Worm (Caenorhabditis elegans) whole organism, young adult: ENCODE results near the gene R10E4.7.
A peak's percentile ranks its signal among the peaks of the same experiment; 100 is the strongest.

Source experiments
- B0019.2 ChIP-seq: fragments of 200-800 bp; sonication (Bioruptor generic); conservative IDR thresholded peaks from 2 replicates; pipeline ENCODE4 v1.3.6; 2022; ENCODE audit warnings: missing genetic modification reagents, missing genetic modification characterization, missing compliant biosample characterization
- B0261.1 ChIP-seq: sonication (generic microtip); optimal IDR thresholded peaks from 2 replicates; lab custom pipeline; 2016; ENCODE audit warnings: mild to moderate bottlenecking, missing genetic modification characterization, moderate library complexity, missing compliant biosample characterization
- F23B12.7 ChIP-seq: sonication (generic microtip); optimal IDR thresholded peaks from 2 replicates; lab custom pipeline; 2017; ENCODE audit warnings: missing genetic modification characterization, mild to moderate bottlenecking, missing compliant biosample characterization, antibody characterized with exemption, moderate library complexity; ENCODE audit not compliant: insufficient read depth
- F39B2.1 ChIP-seq: fragments of 200-800 bp; sonication (Bioruptor generic); IDR thresholded peaks from 2 replicates; pipeline ENCODE4 v1.3.6; 2022; ENCODE audit warnings: missing genetic modification reagents, missing genetic modification characterization, missing compliant biosample characterization
- F55B11.4 ChIP-seq: sonication (generic microtip); optimal IDR thresholded peaks from 2 replicates; lab custom pipeline; 2016; ENCODE audit warnings: missing compliant biosample characterization, missing genetic modification characterization, borderline replicate concordance; ENCODE audit not compliant: insufficient read depth
- K12H6.12 ChIP-seq: fragments of 200-800 bp; sonication (Bioruptor generic); optimal IDR thresholded peaks from 2 replicates; lab custom pipeline; 2018; ENCODE audit warnings: mild to moderate bottlenecking, missing genetic modification characterization, missing compliant biosample characterization
- T26A5.8 ChIP-seq: sonication (generic microtip); optimal IDR thresholded peaks from 2 replicates; lab custom pipeline; 2016; ENCODE audit warnings: missing genetic modification characterization, missing compliant biosample characterization
- Y67H2A.10 ChIP-seq: fragments of 200-800 bp; sonication (Bioruptor generic); conservative IDR thresholded peaks from 2 replicates; pipeline ENCODE4 v1.3.6; 2022; ENCODE audit warnings: missing genetic modification reagents, missing genetic modification characterization, missing compliant biosample characterization
- ZK185.1 ChIP-seq: sonication (generic microtip); optimal IDR thresholded peaks from 2 replicates; lab custom pipeline; 2016; ENCODE audit warnings: mild to moderate bottlenecking, missing genetic modification characterization, missing compliant biosample characterization; ENCODE audit not compliant: poor library complexity, severe bottlenecking
- aptf-3 ChIP-seq: fragments of 200-800 bp; sonication (Bioruptor generic); IDR thresholded peaks from 2 replicates; pipeline ENCODE4 v1.3.6; 2022; ENCODE audit warnings: missing genetic modification characterization, missing compliant biosample characterization
- attf-3 ChIP-seq: fragments of 200-800 bp; sonication (Bioruptor generic); conservative IDR thresholded peaks from 2 replicates; pipeline ENCODE4 v1.3.6; 2022; ENCODE audit warnings: missing genetic modification reagents, missing genetic modification characterization, missing compliant biosample characterization
- attf-5 ChIP-seq: fragments of 200-800 bp; sonication (Bioruptor generic); optimal IDR thresholded peaks from 2 replicates; lab custom pipeline; 2018; ENCODE audit warnings: mild to moderate bottlenecking, missing genetic modification characterization, missing compliant biosample characterization
- ccch-3 ChIP-seq: fragments of 200-800 bp; sonication (Bioruptor generic); optimal IDR thresholded peaks from 2 replicates; lab custom pipeline; 2018; ENCODE audit warnings: mild to moderate bottlenecking, missing genetic modification characterization, missing compliant biosample characterization
- efl-1 ChIP-seq: fragments of 150-350 bp; optimal IDR thresholded peaks from 2 replicates; lab custom pipeline; 2014; ENCODE audit warnings: missing biosample characterization, missing genetic modification reagents, missing genetic modification characterization
- egl-18 ChIP-seq: fragments of 200-800 bp; sonication (Bioruptor generic); IDR thresholded peaks from 2 replicates; pipeline ENCODE4 v1.3.6; 2022; ENCODE audit warnings: missing genetic modification reagents, missing genetic modification characterization, missing compliant biosample characterization
- fkh-3 ChIP-seq: sonication (generic microtip); optimal IDR thresholded peaks from 2 replicates; lab custom pipeline; 2016; ENCODE audit warnings: mild to moderate bottlenecking, missing genetic modification characterization, missing compliant biosample characterization
- hlh-26 ChIP-seq: fragments of 200-800 bp; sonication (Bioruptor generic); conservative IDR thresholded peaks from 2 replicates; pipeline ENCODE4 v1.3.6; 2022; ENCODE audit warnings: missing genetic modification reagents, missing genetic modification characterization, missing compliant biosample characterization
- hmg-20 ChIP-seq: fragments of 200-800 bp; sonication (Bioruptor generic); IDR thresholded peaks from 2 replicates; pipeline ENCODE4 v1.3.6; 2022; ENCODE audit warnings: missing genetic modification reagents, missing genetic modification characterization, missing compliant biosample characterization
- hrde-1 ChIP-seq: sonication (generic microtip); optimal IDR thresholded peaks from 2 replicates; lab custom pipeline; 2016; ENCODE audit warnings: missing genetic modification characterization, mild to moderate bottlenecking, missing compliant biosample characterization, moderate library complexity, missing genotype, missing genetic modification reagents, borderline replicate concordance
- hsf-1 ChIP-seq: fragments of 200-800 bp; sonication (Bioruptor generic); IDR thresholded peaks from 2 replicates; pipeline ENCODE4 v1.3.6; 2022; ENCODE audit warnings: missing genetic modification reagents, missing genetic modification characterization, missing compliant biosample characterization
- lag-1 ChIP-seq: fragments of 200-800 bp; sonication (Bioruptor generic); IDR thresholded peaks from 2 replicates; pipeline ENCODE4 v1.3.6; 2022; ENCODE audit warnings: missing genetic modification reagents, missing genetic modification characterization, missing compliant biosample characterization
- lin-26 ChIP-seq: fragments of 200-800 bp; sonication (Bioruptor generic); IDR thresholded peaks from 2 replicates; pipeline ENCODE4 v1.3.6; 2022; ENCODE audit warnings: missing genetic modification reagents, missing genetic modification characterization, missing compliant biosample characterization
- lin-35 ChIP-seq, 3 experiments: fragments of 150-350 bp in 2 of 3; sonication (generic microtip) in 1 of 3; optimal IDR thresholded peaks; 2 replicates each; lab custom pipeline; 2014 to 2018; ENCODE audit warnings: missing biosample characterization in 3 of 3, missing genetic modification characterization in 3 of 3, missing genetic modification reagents in 3 of 3
- lir-1 ChIP-seq: fragments of 200-800 bp; sonication (Bioruptor generic); conservative IDR thresholded peaks from 2 replicates; pipeline ENCODE4 v1.3.6; 2022; ENCODE audit warnings: missing genetic modification reagents, missing genetic modification characterization, missing compliant biosample characterization
- lsy-27 ChIP-seq: sonication (generic microtip); optimal IDR thresholded peaks from 2 replicates; lab custom pipeline; 2017; ENCODE audit warnings: missing genetic modification characterization, mild to moderate bottlenecking, missing compliant biosample characterization, antibody characterized with exemption, missing genotype, borderline replicate concordance; ENCODE audit not compliant: insufficient read depth
- madf-3 ChIP-seq: fragments of 200-800 bp; sonication (Bioruptor generic); IDR thresholded peaks from 2 replicates; pipeline ENCODE4 v1.3.6; 2022; ENCODE audit warnings: missing genetic modification reagents, missing genetic modification characterization, missing compliant biosample characterization
- madf-8 ChIP-seq: fragments of 200-800 bp; sonication (Bioruptor generic); conservative IDR thresholded peaks from 2 replicates; pipeline ENCODE4 v1.3.6; 2022; ENCODE audit warnings: missing genetic modification reagents, missing genetic modification characterization, missing compliant biosample characterization
- mcd-1 ChIP-seq: fragments of 200-800 bp; sonication (Bioruptor generic); IDR thresholded peaks from 2 replicates; pipeline ENCODE4 v1.3.6; 2022; ENCODE audit warnings: missing genetic modification reagents, missing genetic modification characterization, missing compliant biosample characterization
- mel-28 ChIP-seq: sonication (generic microtip); optimal IDR thresholded peaks from 2 replicates; lab custom pipeline; 2016; ENCODE audit warnings: borderline replicate concordance, mild to moderate bottlenecking, missing genetic modification characterization, missing compliant biosample characterization
- pbrm-1 ChIP-seq: fragments of 200-800 bp; sonication (Bioruptor generic); IDR thresholded peaks from 2 replicates; pipeline ENCODE4 v1.3.6; 2022; ENCODE audit warnings: missing genetic modification reagents, missing genetic modification characterization, missing compliant biosample characterization
- rcor-1 ChIP-seq: fragments of 200-800 bp; sonication (Bioruptor generic); IDR thresholded peaks from 2 replicates; pipeline ENCODE4 v1.3.6; 2022; ENCODE audit warnings: missing genetic modification reagents, missing genetic modification characterization, missing compliant biosample characterization
- rec-8 ChIP-seq, 2 experiments: sonication (generic microtip); optimal IDR thresholded peaks; 2 replicates each; lab custom pipeline; 2016; ENCODE audit warnings: mild to moderate bottlenecking in 2 of 2, missing genetic modification characterization in 2 of 2, missing genetic modification reagents in 2 of 2, missing genotype in 2 of 2, missing biosample characterization in 1 of 2, missing compliant biosample characterization in 1 of 2, moderate library complexity in 1 of 2
- rpc-1 ChIP-seq, 2 experiments: fragments of 150-350 bp in 1 of 2; sonication (generic microtip) in 1 of 2; optimal IDR thresholded peaks; 2 replicates each; lab custom pipeline; 2014 to 2018; ENCODE audit warnings: missing biosample characterization in 1 of 2, missing genetic modification characterization in 1 of 2, missing genetic modification reagents in 1 of 2, missing genotype in 1 of 2
- somi-1 ChIP-seq: fragments of 200-800 bp; sonication (Bioruptor generic); optimal IDR thresholded peaks from 2 replicates; lab custom pipeline; 2018; ENCODE audit warnings: mild to moderate bottlenecking, missing genetic modification characterization, missing compliant biosample characterization
- tbp1 ChIP-seq: fragments of 200-800 bp; sonication (Bioruptor generic); optimal IDR thresholded peaks from 2 replicates; lab custom pipeline; 2018; ENCODE audit warnings: mild to moderate bottlenecking, missing genetic modification characterization, missing compliant biosample characterization
- tbx-9 ChIP-seq: sonication (generic microtip); optimal IDR thresholded peaks from 2 replicates; lab custom pipeline; 2016; ENCODE audit warnings: borderline replicate concordance, missing genetic modification characterization, inconsistent platforms, missing compliant biosample characterization
- zfh-2 ChIP-seq: fragments of 200-800 bp; sonication (Bioruptor generic); conservative IDR thresholded peaks from 2 replicates; pipeline ENCODE4 v1.3.6; 2022; ENCODE audit warnings: missing genetic modification reagents, missing genetic modification characterization, missing compliant biosample characterization
- zim-3 ChIP-seq: sonication (generic microtip); optimal IDR thresholded peaks from 2 replicates; lab custom pipeline; 2017; ENCODE audit warnings: mild to moderate bottlenecking, missing genetic modification characterization, moderate library complexity, missing compliant biosample characterization
- ztf-22 ChIP-seq: fragments of 200-800 bp; sonication (Bioruptor generic); optimal IDR thresholded peaks from 2 replicates; lab custom pipeline; 2018; ENCODE audit warnings: mild to moderate bottlenecking, missing genetic modification characterization, moderate library complexity, missing compliant biosample characterization
- ztf-28 ChIP-seq: fragments of 200-800 bp; sonication (Bioruptor generic); IDR thresholded peaks from 2 replicates; pipeline ENCODE4 v1.3.6; 2022; ENCODE audit warnings: missing genetic modification reagents, missing genetic modification characterization, missing compliant biosample characterization
- ztf-3 ChIP-seq: fragments of 200-800 bp; sonication (Bioruptor generic); optimal IDR thresholded peaks from 2 replicates; lab custom pipeline; 2018; ENCODE audit warnings: mild to moderate bottlenecking, missing genetic modification characterization, missing compliant biosample characterization
- ztf-6 ChIP-seq: fragments of 200-800 bp; sonication (Bioruptor generic); IDR thresholded peaks from 2 replicates; pipeline ENCODE4 v1.3.6; 2022; ENCODE audit warnings: missing genetic modification reagents, missing genetic modification characterization, missing compliant biosample characterization

The R10E4.7 gene

ce11 chrIII:4281955-4282618, 12.5 kb upstream of the R10E4.7 start (continued):
- TF ChIP-seq F55B11.4 (tag; lab: Kevin White, UChicago) (no peak), lin-35 (GFP tag; optimal IDR thresholded peaks at IDR 0.05; lab: Kevin White, UChicago) (peak in 2 of 3 experiments; percentile 42 to 89), efl-1 (GFP tag; lab: Kevin White, UChicago) (no peak), F39B2.1 (GFP tag; lab: Robert Waterston, UW) (no peak), somi-1 (peak; percentile 100), fkh-3 (peak; percentile 1), lin-26 (GFP tag; lab: Robert Waterston, UW) (peak; percentile 81), rpc-1 (optimal IDR thresholded peaks at IDR 0.05; lab: Kevin White, UChicago) (no peak), rpc-1 (tag; optimal IDR thresholded peaks at IDR 0.05; lab: Kevin White, UChicago) (no peak), ZK185.1 (tag; lab: Kevin White, UChicago) (peak; percentile 24), ccch-3 (GFP tag; lab: Kevin White, UChicago) (no peak), madf-3 (GFP tag; lab: Robert Waterston, UW) (peak; percentile 87), lag-1 (GFP tag; lab: Robert Waterston, UW) (peak; percentile 91; the same call in 1 of the 2 replicates), tbp1 (GFP tag; lab: Kevin White, UChicago) (peak; percentile 72), B0019.2 (GFP tag; lab: Robert Waterston, UW) (no peak)

DNA sequence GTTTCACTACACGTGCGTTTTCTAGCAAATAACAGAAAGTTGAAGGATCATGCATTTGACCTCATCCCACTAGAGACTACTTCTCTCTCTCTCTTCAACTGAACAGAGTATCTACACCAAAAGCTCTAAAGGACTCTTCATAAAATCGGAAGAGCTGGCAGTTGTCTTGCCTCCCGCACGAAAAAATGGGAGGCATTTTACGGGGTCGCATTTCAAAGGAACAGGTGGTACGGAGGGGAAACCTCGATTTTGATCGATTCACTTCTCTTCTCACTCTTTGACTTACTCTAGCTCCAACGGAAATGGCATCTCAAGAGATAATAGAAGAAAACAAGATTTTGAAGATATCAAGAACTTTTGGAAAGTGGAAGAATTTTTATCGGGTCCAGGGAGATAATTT, 11.4 kb upstream of the R10E4.7 start:
- TF ChIP-seq egl-18 (GFP tag; lab: Robert Waterston, UW) (no peak), ztf-3 (GFP tag; lab: Kevin White, UChicago) (no peak), ztf-28 (GFP tag; lab: Robert Waterston, UW) (no peak), rpc-1 (optimal IDR thresholded peaks at IDR 0.05; lab: Kevin White, UChicago) (no peak), rpc-1 (tag; optimal IDR thresholded peaks at IDR 0.05; lab: Kevin White, UChicago) (no peak), rcor-1 (GFP tag; lab: Robert Waterston, UW) (no peak), B0261.1 (tag; lab: Kevin White, UChicago) (no peak)

DNA sequence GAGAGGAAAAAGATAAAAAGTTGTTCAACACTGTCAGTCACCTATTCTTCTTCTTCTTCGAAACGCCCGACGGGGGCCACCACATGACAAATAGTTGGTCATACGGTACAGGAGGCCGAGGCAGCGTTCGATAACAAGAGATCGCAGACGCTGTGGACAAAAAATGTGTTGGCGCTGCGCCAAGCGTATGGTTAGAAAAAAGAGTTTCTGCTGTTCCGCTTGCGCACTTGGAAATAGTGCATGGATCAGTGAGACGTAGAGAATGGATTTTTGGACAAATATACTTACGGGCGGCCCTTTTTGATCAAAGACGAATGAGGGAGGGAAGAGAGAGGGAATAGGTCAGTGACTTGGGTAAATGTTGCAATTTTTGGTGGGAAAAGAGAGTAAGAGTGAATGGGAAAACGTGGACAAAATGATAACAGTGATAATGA, 9.9 kb upstream of the R10E4.7 start:
- 0 out of 2 replicates have a peak, but pooled peaks have one; percentile 52 for TF ChIP-seq pbrm-1 (GFP tag; lab: Robert Waterston, UW)
- TF ChIP-seq attf-3 (GFP tag; lab: Robert Waterston, UW) = no peak
- TF ChIP-seq lsy-27 (tag; lab: Kevin White, UChicago) = no peak
- 0 out of 2 replicates have a peak, but pooled peaks have one; percentile 29 for TF ChIP-seq lir-1 (GFP tag; lab: Robert Waterston, UW)
- TF ChIP-seq zfh-2 (GFP tag; lab: Robert Waterston, UW) = peak; percentile 73
- TF ChIP-seq F23B12.7 (tag; lab: Kevin White, UChicago) = no peak
- no peak for TF ChIP-seq hsf-1
- no peak for TF ChIP-seq T26A5.8 (tag; lab: Kevin White, UChicago)
- TF ChIP-seq K12H6.12 (tag; lab: Kevin White, UChicago) = no peak
- no peak for TF ChIP-seq madf-8
- TF ChIP-seq hlh-26 = no peak
- TF ChIP-seq rec-8 (tag; optimal IDR thresholded peaks at IDR 0.05; lab: Kevin White, UChicago) = no peak
- TF ChIP-seq mcd-1 (GFP tag; lab: Robert Waterston, UW) = peak; percentile 61
- TF ChIP-seq ztf-6 = no peak
- TF ChIP-seq attf-5 = peak; percentile 85
- no peak for TF ChIP-seq aptf-3 (GFP tag; lab: Robert Waterston, UW)
- no peak for TF ChIP-seq mel-28 (tag; lab: Kevin White, UChicago)
- TF ChIP-seq hrde-1 = no peak
- TF ChIP-seq Y67H2A.10 (GFP tag; lab: Robert Waterston, UW) = no peak
- no peak for TF ChIP-seq zim-3 (tag; lab: Kevin White, UChicago)
- no peak for TF ChIP-seq rpc-1 (optimal IDR thresholded peaks at IDR 0.05; lab: Kevin White, UChicago)
- no peak for TF ChIP-seq rpc-1 (tag; optimal IDR thresholded peaks at IDR 0.05; lab: Kevin White, UChicago)
- TF ChIP-seq hmg-20 (GFP tag; lab: Robert Waterston, UW) = no peak
- no peak for TF ChIP-seq B0019.2 (GFP tag; lab: Robert Waterston, UW)
- TF ChIP-seq F55B11.4 (tag; lab: Kevin White, UChicago) = no peak
- peak; percentile 24 for TF ChIP-seq ztf-22
- no peak for TF ChIP-seq tbx-9 (tag; lab: Kevin White, UChicago)
